Fruit fly (Drosophila melanogaster): ENCODE results near the gene dsh.
A peak's percentile ranks its signal among the peaks of the same experiment; 100 is the strongest.

dsh gene

DNA sequence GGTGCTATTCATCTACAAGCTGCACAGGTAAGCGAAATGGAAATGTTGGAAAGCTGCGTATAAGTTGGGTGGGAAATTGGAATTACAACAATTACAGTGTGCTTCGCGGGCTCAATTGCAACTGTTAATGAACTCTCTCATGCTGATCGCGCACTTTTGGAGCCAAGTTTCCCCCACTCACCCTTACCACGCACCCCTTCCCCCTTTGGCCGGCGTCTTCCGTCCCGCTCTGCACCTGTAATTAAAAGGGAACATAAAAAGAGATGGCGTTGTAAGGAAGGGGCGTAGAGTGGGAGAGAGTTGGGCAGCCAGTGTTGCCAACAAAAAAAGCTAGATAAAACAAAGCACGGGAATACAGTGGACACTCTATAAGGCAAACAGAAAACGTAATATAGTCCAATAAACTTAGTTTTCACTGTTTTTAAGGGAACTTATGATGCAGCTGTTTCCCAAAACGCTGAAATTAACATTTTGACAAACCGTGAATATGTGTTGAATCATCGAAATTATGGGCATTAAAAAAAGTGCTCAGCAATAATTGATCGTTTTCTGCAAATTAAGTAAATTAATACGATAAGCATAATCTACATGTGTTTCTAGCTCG, 14.9 kb upstream of the dsh start (continued):
- TF ChIP-seq Ets96B (tag; optimal IDR thresholded peaks at IDR 0.05): peak; percentile 14
- TF ChIP-seq Hr4 (GFP tag; optimal IDR thresholded peaks at IDR 0.05): peak; percentile 48
- TF ChIP-seq Smox (GFP tag; optimal IDR thresholded peaks at IDR 0.05): peak; percentile 33
- TF ChIP-seq svp (GFP tag): peak; percentile 74
- no peak for TF ChIP-seq CG8632 (GFP tag; optimal IDR thresholded peaks at IDR 0.05)
- TF ChIP-seq lz (GFP tag; optimal IDR thresholded peaks at IDR 0.05): peak; percentile 17
- peak; percentile 35; the same call in 1 of the 3 replicates for TF ChIP-seq CG6163 (GFP tag; IDR thresholded peaks at IDR 0.05)
- no peak for TF ChIP-seq CG8119 (GFP tag; IDR thresholded peaks at IDR 0.05)
- TF ChIP-seq CG32006 (GFP tag; optimal IDR thresholded peaks at IDR 0.05): peak; percentile 53
- TF ChIP-seq eg (GFP tag; IDR thresholded peaks at IDR 0.05): peak; percentile 53; the same call in 2 of the 3 replicates

DNA sequence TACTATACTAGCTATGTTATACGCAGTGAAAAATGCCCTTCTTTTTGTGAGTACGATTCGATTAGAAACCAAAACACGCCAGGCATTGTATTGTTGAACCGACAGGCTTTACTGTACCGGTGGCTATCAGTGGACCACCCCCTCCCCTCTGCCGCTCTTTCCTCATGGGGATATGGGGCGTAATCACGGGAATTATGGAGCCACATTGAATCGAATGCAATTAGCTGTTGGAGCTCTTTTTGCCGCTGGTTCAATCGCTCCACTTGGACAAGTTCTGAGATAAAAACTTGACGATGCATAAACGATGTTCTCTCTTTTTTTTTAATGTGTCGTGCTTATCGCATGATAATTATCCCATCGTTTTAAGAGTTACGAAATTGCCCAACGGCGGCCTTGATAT, 13.5 kb upstream of the dsh start:
- no peak for TF ChIP-seq lz (GFP tag; optimal IDR thresholded peaks at IDR 0.05)
- TF ChIP-seq fkh (GFP tag; optimal IDR thresholded peaks at IDR 0.05): no peak
- TF ChIP-seq CG7368 (GFP tag; optimal IDR thresholded peaks at IDR 0.05): no peak
- peak; percentile 11 for TF ChIP-seq CG32006 (GFP tag; optimal IDR thresholded peaks at IDR 0.05)
- no peak for TF ChIP-seq dsx (GFP tag; optimal IDR thresholded peaks at IDR 0.05; ENCODE audit: poor library complexity, severe bottlenecking)
- TF ChIP-seq svp (GFP tag): peak; percentile 66
- 0 out of 3 replicates have a peak, but pooled peaks have one; percentile 27 for TF ChIP-seq CG6163 (GFP tag; IDR thresholded peaks at IDR 0.05)
- TF ChIP-seq vri (GFP tag; optimal IDR thresholded peaks at IDR 0.05): peak; percentile 69
- peak; percentile 39 for TF ChIP-seq Eip78C (GFP tag)
- no peak for TF ChIP-seq topi (GFP tag; optimal IDR thresholded peaks at IDR 0.05)

DNA sequence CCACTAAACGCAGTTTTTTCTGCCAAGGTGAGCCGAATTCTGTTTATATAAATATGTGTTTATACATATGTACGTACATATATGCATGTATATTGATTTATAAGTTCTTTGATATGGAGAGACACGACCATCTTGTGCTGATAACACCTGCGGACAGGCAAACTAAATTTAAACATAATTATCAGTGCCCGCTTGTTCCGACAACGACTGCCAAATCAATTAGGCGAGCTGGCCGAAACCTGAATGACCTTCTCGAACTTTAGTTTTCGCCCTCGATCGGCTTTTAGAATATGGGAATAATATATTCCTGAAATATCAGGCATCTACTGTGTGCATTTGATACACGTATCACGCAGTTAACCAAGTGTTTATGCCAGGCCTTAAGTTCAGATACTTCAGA, 12.9 kb upstream of the dsh start:
- TF ChIP-seq Blimp-1 (GFP tag; optimal IDR thresholded peaks at IDR 0.05): no peak
- TF ChIP-seq Met (GFP tag; optimal IDR thresholded peaks at IDR 0.05): no peak
- no peak for TF ChIP-seq fd85E (GFP tag; optimal IDR thresholded peaks at IDR 0.05)
- TF ChIP-seq CG6792 (GFP tag; optimal IDR thresholded peaks at IDR 0.05): no peak
- TF ChIP-seq CG6276 (GFP tag; optimal IDR thresholded peaks at IDR 0.05): no peak
- TF ChIP-seq CG7368 (GFP tag; optimal IDR thresholded peaks at IDR 0.05): no peak
- no peak for TF ChIP-seq pdm3 (GFP tag; optimal IDR thresholded peaks at IDR 0.05)
- TF ChIP-seq Gug (GFP tag; IDR thresholded peaks at IDR 0.05): no peak
- TF ChIP-seq CG10669 (GFP tag; optimal IDR thresholded peaks at IDR 0.05): no peak
- no peak for TF ChIP-seq esn (GFP tag; optimal IDR thresholded peaks at IDR 0.05)
- no peak for TF ChIP-seq CG16779 (tag; optimal IDR thresholded peaks at IDR 0.05)

DNA sequence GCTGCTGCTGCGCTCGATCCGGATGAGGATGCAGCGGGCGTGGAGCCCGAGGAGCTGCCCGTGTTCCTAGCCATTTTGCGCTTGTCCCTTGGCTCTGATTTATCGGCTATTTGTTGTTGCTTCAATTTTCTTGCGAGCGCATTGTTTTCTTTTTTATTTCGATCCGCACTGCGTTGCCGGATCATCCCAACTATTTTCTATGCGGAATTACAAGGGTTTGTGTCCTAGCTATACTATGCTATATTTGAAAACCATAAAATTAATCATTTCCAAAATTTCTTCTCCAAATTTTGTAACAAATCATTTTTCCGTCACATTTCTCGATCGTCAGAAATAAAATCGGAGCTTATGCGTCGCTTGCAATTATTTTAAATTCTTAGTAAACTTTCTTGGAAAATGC, 7.9 kb upstream of the dsh start, which contains the start of the genes GCS1 and CG11756:
Gene GCS1, minus strand, starts transcription at position 193 of the 400 bp plus-strand sequence.
Gene CG11756, plus strand, starts transcription at position 312 of the 400 bp plus-strand sequence.
- TF ChIP-seq fd85E (GFP tag; optimal IDR thresholded peaks at IDR 0.05) (no peak), Eip78C (GFP tag) (peak; percentile 0), CG3032 (tag; optimal IDR thresholded peaks at IDR 0.05) (peak; percentile 1), Sox14 (GFP tag; optimal IDR thresholded peaks at IDR 0.05) (peak; percentile 42)

DNA sequence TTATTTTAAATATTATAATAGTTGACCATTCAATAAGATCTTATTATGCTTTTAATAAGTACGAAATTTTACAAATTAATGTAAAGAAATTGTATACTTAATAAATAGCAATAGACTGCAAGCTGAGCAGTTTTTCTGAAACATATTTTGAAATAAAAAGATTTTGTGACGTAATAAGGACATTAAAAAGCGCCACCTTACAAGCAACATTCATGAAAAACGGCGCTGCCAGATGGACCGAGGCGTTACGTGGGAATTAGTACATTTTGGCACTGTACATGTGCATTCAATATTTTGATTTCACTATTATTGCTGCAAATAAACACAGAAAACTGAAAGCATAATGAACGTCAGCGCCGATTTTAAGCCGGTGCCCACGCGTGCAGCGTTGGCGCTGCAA, 6.9 kb upstream of the dsh start, which contains the start of gene CG1738:
Gene CG1738, plus strand, starts transcription at position 221 of the 400 bp plus-strand sequence.
- TF ChIP-seq cyc (GFP tag; optimal IDR thresholded peaks at IDR 0.05) (peak; percentile 6), Smox (GFP tag; optimal IDR thresholded peaks at IDR 0.05) (peak; percentile 5), pdm3 (GFP tag; optimal IDR thresholded peaks at IDR 0.05) (no peak), vri (GFP tag; optimal IDR thresholded peaks at IDR 0.05) (peak; percentile 21)

DNA sequence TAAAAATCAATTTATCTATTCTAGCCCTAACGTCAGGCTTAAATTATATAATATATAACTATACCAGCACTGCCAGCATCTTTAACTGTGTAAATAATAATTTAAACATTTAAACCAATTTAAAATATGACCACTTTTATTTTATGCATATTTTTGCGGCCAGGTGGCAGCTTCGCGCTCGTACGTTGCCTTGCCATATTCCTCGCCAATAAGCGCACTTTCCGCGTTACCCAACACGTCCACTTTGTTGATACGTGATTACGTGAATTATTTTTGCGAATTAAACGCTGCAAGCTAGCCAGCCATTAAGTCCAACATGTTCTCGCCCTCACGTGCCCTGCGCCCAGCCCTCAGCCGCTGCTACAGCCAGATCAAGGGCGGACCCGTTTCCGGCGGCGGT, 5.9 kb upstream of the dsh start, which contains the start of gene NdufV3:
Gene NdufV3, plus strand, starts transcription at position 219 of the 400 bp plus-strand sequence.
- TF ChIP-seq Sox14 (GFP tag; optimal IDR thresholded peaks at IDR 0.05) (peak; percentile 6), CG8319 (GFP tag; optimal IDR thresholded peaks at IDR 0.05) (no peak), CG3919 (GFP tag; optimal IDR thresholded peaks at IDR 0.05) (peak; percentile 12), Hr38 (GFP tag; optimal IDR thresholded peaks at IDR 0.05) (no peak), topi (GFP tag; optimal IDR thresholded peaks at IDR 0.05) (no peak), lz (GFP tag; optimal IDR thresholded peaks at IDR 0.05) (peak; percentile 22), CG6792 (GFP tag; optimal IDR thresholded peaks at IDR 0.05) (no peak), fkh (GFP tag; optimal IDR thresholded peaks at IDR 0.05) (peak; percentile 9), spab (GFP tag; optimal IDR thresholded peaks at IDR 0.05) (no peak), Hr39 (GFP tag; optimal IDR thresholded peaks at IDR 0.05) (no peak), CG11762 (GFP tag; optimal IDR thresholded peaks at IDR 0.05; ENCODE audit: insufficient read depth) (no peak), Sox102F (GFP tag; optimal IDR thresholded peaks at IDR 0.05) (no peak), svp (GFP tag) (peak; percentile 50), pdm3 (GFP tag; optimal IDR thresholded peaks at IDR 0.05) (peak; percentile 8), CG15336 (GFP tag; IDR thresholded peaks at IDR 0.05) (no peak), CG7368 (GFP tag; optimal IDR thresholded peaks at IDR 0.05) (no peak), CG6163 (GFP tag; IDR thresholded peaks at IDR 0.05) (peak; percentile 17; the same call in 1 of the 3 replicates), CG11294 (GFP tag; IDR thresholded peaks at IDR 0.05) (no peak), Eip75B (GFP tag; optimal IDR thresholded peaks at IDR 0.05) (no peak), Eip78C (GFP tag) (no peak), cyc (GFP tag; optimal IDR thresholded peaks at IDR 0.05) (peak; percentile 1)
